Worm (Caenorhabditis elegans) whole organism, L4 larva: Measurements from ENCODE around the gene ZK287.9.

ENCODE experiments used
- D1046.2 ChIP-seq: fragments of 200-800 bp; sonication (Bioruptor generic); IDR thresholded peaks from 2 replicates; pipeline ENCODE4 v1.3.6; 2022; ENCODE audit warnings: missing genetic modification characterization, missing compliant biosample characterization
- F10B5.3 ChIP-seq: sonication (generic microtip); optimal IDR thresholded peaks from 2 replicates; lab custom pipeline; 2016; ENCODE audit warnings: mild to moderate bottlenecking, missing genetic modification characterization, missing compliant biosample characterization
- F49E8.2 ChIP-seq: sonication (generic microtip); optimal IDR thresholded peaks from 2 replicates; lab custom pipeline; 2016; ENCODE audit warnings: missing compliant biosample characterization, mild to moderate bottlenecking, missing genetic modification characterization, borderline replicate concordance
- Y75B8A.6 ChIP-seq: fragments of 200-800 bp; sonication (Bioruptor generic); IDR thresholded peaks from 2 replicates; pipeline ENCODE4 v1.3.6; 2022; ENCODE audit warnings: missing genetic modification reagents, missing genetic modification characterization, missing compliant biosample characterization
- ZK546.5 ChIP-seq, 2 experiments: sonication (generic microtip); optimal IDR thresholded peaks; 2 replicates each; lab custom pipeline; 2017; ENCODE audit warnings: missing biosample characterization in 2 of 2, missing genetic modification characterization in 2 of 2
- aha-1 ChIP-seq: fragments of 150-350 bp; peaks from one replicate; lab custom pipeline; 2014; ENCODE audit warnings: missing biosample characterization, missing genetic modification characterization
- ama-1 ChIP-seq: fragments of 150-350 bp; optimal IDR thresholded peaks from 2 replicates; lab custom pipeline; 2014; ENCODE audit warnings: inconsistent platforms, mixed read lengths
- attf-4 ChIP-seq: sonication (generic microtip); optimal IDR thresholded peaks from 3 replicates; lab custom pipeline; 2017; ENCODE audit warnings: missing biosample characterization, missing genetic modification characterization
- ceh-44 ChIP-seq: fragments of 200-800 bp; sonication (Bioruptor generic); IDR thresholded peaks from 2 replicates; pipeline ENCODE4 v1.3.6; 2022; ENCODE audit warnings: missing genetic modification reagents, missing genetic modification characterization, missing compliant biosample characterization
- ceh-82 ChIP-seq: sonication (generic microtip); optimal IDR thresholded peaks from 2 replicates; lab custom pipeline; 2017; ENCODE audit warnings: missing biosample characterization, missing genetic modification characterization
- ctbp-1 ChIP-seq: fragments of 200-800 bp; sonication (Bioruptor generic); IDR thresholded peaks from 2 replicates; pipeline ENCODE4 v1.3.6; 2022; ENCODE audit warnings: missing genetic modification reagents, missing genetic modification characterization, missing compliant biosample characterization
- daf-16 ChIP-seq, 3 experiments: sonication (generic microtip); optimal IDR thresholded peaks; 2 replicates each; lab custom pipeline; 2016 to 2017; ENCODE audit warnings: missing genetic modification characterization in 3 of 3, missing genetic modification reagents in 3 of 3, mild to moderate bottlenecking in 2 of 3, missing compliant biosample characterization in 2 of 3, missing biosample characterization in 1 of 3, moderate library complexity in 1 of 3
- dmd-6 ChIP-seq: fragments of 200-800 bp; sonication (Bioruptor generic); IDR thresholded peaks from 2 replicates; pipeline ENCODE4 v1.3.6; 2022; ENCODE audit warnings: missing genetic modification reagents, missing genetic modification characterization, missing compliant biosample characterization
- dmd-8 ChIP-seq: fragments of 200-800 bp; sonication (Bioruptor generic); IDR thresholded peaks from 2 replicates; pipeline ENCODE4 v1.3.6; 2022; ENCODE audit warnings: missing genetic modification characterization, missing compliant biosample characterization
- dmd-9 ChIP-seq: fragments of 200-800 bp; sonication (Bioruptor generic); IDR thresholded peaks from 2 replicates; pipeline ENCODE4 v1.3.6; 2022; ENCODE audit warnings: missing genetic modification reagents, missing genetic modification characterization, missing compliant biosample characterization
- duxl-1 ChIP-seq: sonication (generic microtip); optimal IDR thresholded peaks from 2 replicates; lab custom pipeline; 2016; ENCODE audit warnings: mild to moderate bottlenecking, missing genetic modification characterization, moderate library complexity, missing compliant biosample characterization; ENCODE audit not compliant: poor library complexity
- dve-1 ChIP-seq: sonication (generic microtip); optimal IDR thresholded peaks from 2 replicates; lab custom pipeline; 2017; ENCODE audit warnings: antibody characterized with exemption, mild to moderate bottlenecking, missing genetic modification characterization, missing compliant biosample characterization; ENCODE audit not compliant: insufficient read depth
- egl-27 ChIP-seq: sonication (generic microtip); optimal IDR thresholded peaks from 3 replicates; lab custom pipeline; 2017; ENCODE audit warnings: missing biosample characterization, missing genetic modification reagents, missing genetic modification characterization
- hlh-30 ChIP-seq: sonication (generic microtip); optimal IDR thresholded peaks from 2 replicates; lab custom pipeline; 2017; ENCODE audit warnings: antibody characterized with exemption, mild to moderate bottlenecking, missing genetic modification characterization, missing compliant biosample characterization; ENCODE audit not compliant: insufficient read depth
- hmg-1.1 ChIP-seq: fragments of 200-800 bp; sonication (Bioruptor generic); IDR thresholded peaks from 2 replicates; pipeline ENCODE4 v1.3.6; 2022; ENCODE audit warnings: missing genetic modification reagents, missing genetic modification characterization, missing compliant biosample characterization
- lin-13 ChIP-seq: fragments of 150-350 bp; optimal IDR thresholded peaks from 2 replicates; lab custom pipeline; 2014; ENCODE audit warnings: missing biosample characterization, missing genetic modification reagents, missing genetic modification characterization
- lin-15B ChIP-seq: fragments of 150-350 bp; sonication (generic microtip); optimal IDR thresholded peaks from 3 replicates; lab custom pipeline; 2014; ENCODE audit warnings: missing biosample characterization, missing genetic modification characterization
- lin-29 ChIP-seq: fragments of 200-800 bp; sonication (Bioruptor generic); IDR thresholded peaks from 2 replicates; pipeline ENCODE4 v1.3.6; 2022; ENCODE audit warnings: missing genetic modification reagents, missing genetic modification characterization, missing compliant biosample characterization
- lin-38 ChIP-seq: fragments of 200-800 bp; sonication (Bioruptor generic); IDR thresholded peaks from 2 replicates; pipeline ENCODE4 v1.3.6; 2022; ENCODE audit warnings: missing genetic modification reagents, missing genetic modification characterization, missing compliant biosample characterization
- lir-3 ChIP-seq: sonication (generic microtip); optimal IDR thresholded peaks from 2 replicates; lab custom pipeline; 2016; ENCODE audit warnings: mild to moderate bottlenecking, missing genetic modification characterization, missing compliant biosample characterization
- madf-9 ChIP-seq: fragments of 200-800 bp; sonication (Bioruptor generic); conservative IDR thresholded peaks from 2 replicates; pipeline ENCODE4 v1.3.6; 2022; ENCODE audit warnings: missing genetic modification reagents, missing genetic modification characterization, missing compliant biosample characterization
- mdl-1 ChIP-seq, 2 experiments: fragments of 150-350 bp in 1 of 2; sonication (generic microtip) in 1 of 2; optimal IDR thresholded peaks; 2 replicates each; lab custom pipeline; 2014 to 2017; ENCODE audit warnings: missing biosample characterization in 2 of 2, missing genetic modification characterization in 2 of 2
- mxl-2 ChIP-seq: fragments of 200-800 bp; sonication (Bioruptor generic); conservative IDR thresholded peaks from 2 replicates; pipeline ENCODE4 v1.3.6; 2022; ENCODE audit warnings: missing genetic modification reagents, missing genetic modification characterization, missing compliant biosample characterization
- nhr-10 ChIP-seq: fragments of 150-350 bp; optimal IDR thresholded peaks from 2 replicates; lab custom pipeline; 2014; ENCODE audit warnings: missing biosample characterization, missing genetic modification characterization
- nhr-111 ChIP-seq: fragments of 200-800 bp; sonication (Bioruptor generic); optimal IDR thresholded peaks from 2 replicates; lab custom pipeline; 2018; ENCODE audit warnings: mild to moderate bottlenecking, missing genetic modification characterization, missing compliant biosample characterization
- nhr-25 ChIP-seq: sonication (generic microtip); optimal IDR thresholded peaks from 2 replicates; lab custom pipeline; 2017; ENCODE audit warnings: missing genetic modification characterization, mild to moderate bottlenecking, missing compliant biosample characterization, antibody characterized with exemption, moderate library complexity, borderline replicate concordance; ENCODE audit not compliant: insufficient read depth
- nhr-28 ChIP-seq: fragments of 150-350 bp; optimal IDR thresholded peaks from 2 replicates; lab custom pipeline; 2014; ENCODE audit warnings: missing biosample characterization, missing genetic modification characterization
- nhr-77 ChIP-seq: fragments of 150-350 bp; optimal IDR thresholded peaks from 2 replicates; lab custom pipeline; 2014; ENCODE audit warnings: missing biosample characterization, missing genetic modification characterization
- php-3 ChIP-seq: fragments of 200-800 bp; sonication (Bioruptor generic); IDR thresholded peaks from 2 replicates; pipeline ENCODE4 v1.3.6; 2022; ENCODE audit warnings: missing genetic modification reagents, missing genetic modification characterization, missing compliant biosample characterization
- rbr-2 ChIP-seq: sonication (generic microtip); optimal IDR thresholded peaks from 2 replicates; lab custom pipeline; 2016; ENCODE audit warnings: missing genotype, missing genetic modification characterization, missing compliant biosample characterization
- sdz-12 ChIP-seq: fragments of 200-800 bp; sonication (Bioruptor generic); optimal IDR thresholded peaks from 2 replicates; lab custom pipeline; 2018; ENCODE audit warnings: mild to moderate bottlenecking, missing genetic modification characterization, missing compliant biosample characterization
- set-16 ChIP-seq: fragments of 200-800 bp; sonication (Bioruptor generic); IDR thresholded peaks from 2 replicates; pipeline ENCODE4 v1.3.6; 2022; ENCODE audit warnings: missing genetic modification reagents, missing genetic modification characterization, missing compliant biosample characterization
- skn-1 ChIP-seq: fragments of 150-350 bp; optimal IDR thresholded peaks from 2 replicates; lab custom pipeline; 2014; ENCODE audit warnings: missing biosample characterization, missing genetic modification characterization
- snpc-1.2 ChIP-seq: fragments of 200-800 bp; sonication (Bioruptor generic); IDR thresholded peaks from 2 replicates; pipeline ENCODE4 v1.3.6; 2022; ENCODE audit warnings: missing genetic modification reagents, missing genetic modification characterization, missing compliant biosample characterization
- spr-1 ChIP-seq: sonication (generic microtip); optimal IDR thresholded peaks from 2 replicates; lab custom pipeline; 2016; ENCODE audit warnings: mild to moderate bottlenecking, missing genetic modification characterization, missing compliant biosample characterization
- tag-97 ChIP-seq: fragments of 200-800 bp; sonication (Bioruptor generic); IDR thresholded peaks from 2 replicates; pipeline ENCODE4 v1.3.6; 2022; ENCODE audit warnings: missing genetic modification characterization, missing compliant biosample characterization
- tra-1 ChIP-seq: fragments of 200-800 bp; sonication (Bioruptor generic); IDR thresholded peaks from 2 replicates; pipeline ENCODE4 v1.3.6; 2022; ENCODE audit warnings: missing genetic modification reagents, missing genetic modification characterization, missing compliant biosample characterization
- unc-39 ChIP-seq: sonication (generic microtip); optimal IDR thresholded peaks from 2 replicates; lab custom pipeline; 2017; ENCODE audit warnings: missing biosample characterization, missing genetic modification characterization
- unc-62 ChIP-seq, 3 experiments: fragments of 150-350 bp in 1 of 3; sonication (generic microtip); optimal IDR thresholded peaks in 2 of 3; peaks in 1 of 3; 1 replicate in 1 of 3; 2 replicates in 2 of 3; lab custom pipeline; 2014 to 2017; ENCODE audit warnings: missing biosample characterization in 3 of 3, missing genetic modification characterization in 3 of 3, missing genetic modification reagents in 3 of 3, missing genotype in 1 of 3
- zag-1 ChIP-seq: fragments of 150-350 bp; optimal IDR thresholded peaks from 2 replicates; lab custom pipeline; 2014; ENCODE audit warnings: missing biosample characterization, missing genetic modification characterization
- zip-2 ChIP-seq: fragments of 150-350 bp; optimal IDR thresholded peaks from 2 replicates; lab custom pipeline; 2014; ENCODE audit warnings: missing biosample characterization, missing genetic modification characterization

Gene ZK287.9

DNA sequence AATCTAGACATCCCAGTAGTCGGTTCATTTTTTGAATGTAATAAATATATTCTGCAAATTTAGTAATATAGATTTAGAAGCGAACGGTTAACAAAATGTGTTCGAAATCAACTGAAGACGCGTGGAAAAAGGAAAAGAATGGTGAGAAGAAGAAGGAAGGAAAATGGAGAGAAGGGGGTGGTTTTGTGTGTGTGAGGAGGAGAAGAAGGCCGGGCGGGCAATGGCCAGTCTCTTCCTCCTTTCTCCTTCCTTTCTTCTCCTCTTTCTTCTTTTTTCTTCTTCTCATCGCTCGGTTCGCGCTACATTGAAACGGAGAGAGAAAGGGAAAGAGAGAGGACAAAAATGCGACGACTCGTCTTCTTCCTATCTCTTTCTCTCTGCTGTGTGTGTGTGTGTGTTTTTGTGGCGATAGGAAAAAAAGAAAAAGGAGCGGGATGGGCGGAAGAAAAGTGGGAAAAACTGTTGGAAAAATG, 13.0 kb downstream of the ZK287.9 start, which contains the start of gene ztf-9 (continued):
- no peak for TF ChIP-seq sdz-12 (GFP tag; lab: Kevin White, UChicago)
- TF ChIP-seq lin-29 (GFP tag; lab: Robert Waterston, UW), result no peak
- TF ChIP-seq ctbp-1, result peak; percentile 58; the same call in 1 of the 2 replicates
- TF ChIP-seq unc-62 (GFP tag; optimal IDR thresholded peaks at IDR 0.05 in 1 of 2; lab: Kevin White, UChicago), result peak in 1 of 2 experiments; percentile 92
- TF ChIP-seq unc-62 (tag; optimal IDR thresholded peaks at IDR 0.05; lab: Kevin White, UChicago), result no peak
- TF ChIP-seq nhr-77 (tag; lab: Kevin White, UChicago), result peak; percentile 64
- no peak for TF ChIP-seq tra-1 (GFP tag; lab: Robert Waterston, UW)
- TF ChIP-seq Y75B8A.6 (GFP tag; lab: Robert Waterston, UW), result no peak
- TF ChIP-seq lin-38 (GFP tag; lab: Robert Waterston, UW), result no peak; the same call in 1 of the 2 replicates
- no peak for TF ChIP-seq tag-97 (GFP tag; lab: Robert Waterston, UW)
- peak; percentile 8 for TF ChIP-seq nhr-25
- no peak for TF ChIP-seq zip-2 (tag; lab: Kevin White, UChicago)
- no peak for TF ChIP-seq duxl-1 (tag; lab: Kevin White, UChicago)
- peak; percentile 79 for TF ChIP-seq nhr-28
- TF ChIP-seq attf-4 (tag; lab: Kevin White, UChicago), result no peak
- TF ChIP-seq F10B5.3 (tag; lab: Kevin White, UChicago), result no peak
- no peak for TF ChIP-seq ceh-44 (GFP tag; lab: Robert Waterston, UW)
- TF ChIP-seq mxl-2 (GFP tag; lab: Robert Waterston, UW), result no peak
- peak; percentile 50 for TF ChIP-seq dve-1 (tag; lab: Kevin White, UChicago)
- TF ChIP-seq madf-9 (GFP tag; lab: Robert Waterston, UW), result no peak
- TF ChIP-seq unc-39, result no peak
- TF ChIP-seq dmd-8 (GFP tag; lab: Robert Waterston, UW), result no peak
- TF ChIP-seq set-16 (GFP tag; lab: Robert Waterston, UW), result peak; percentile 81; the same call in 1 of the 2 replicates
- TF ChIP-seq ama-1 (lab: Kevin White, UChicago), result no peak
- peak; percentile 46; the same call in 1 of the 2 replicates for TF ChIP-seq dmd-6 (GFP tag; lab: Robert Waterston, UW)
- peak in 1 of 2 experiments; percentile 34 for TF ChIP-seq mdl-1 (tag; optimal IDR thresholded peaks at IDR 0.05; lab: Kevin White, UChicago)
- no peak for TF ChIP-seq ceh-82 (tag; lab: Kevin White, UChicago)
- TF ChIP-seq spr-1 (tag; lab: Kevin White, UChicago), result no peak
- TF ChIP-seq lir-3 (tag; lab: Kevin White, UChicago), result no peak
- no peak for TF ChIP-seq zag-1 (tag; lab: Kevin White, UChicago)
- TF ChIP-seq php-3, result no peak
- TF ChIP-seq egl-27, result no peak
- TF ChIP-seq hmg-1.1 (GFP tag; lab: Robert Waterston, UW), result peak; percentile 83
- no peak for TF ChIP-seq hlh-30 (tag; lab: Kevin White, UChicago)
- no peak for TF ChIP-seq lin-15B
- TF ChIP-seq ZK546.5 (tag; optimal IDR thresholded peaks at IDR 0.05; lab: Kevin White, UChicago), result no peak
- TF ChIP-seq F49E8.2 (tag; lab: Kevin White, UChicago), result no peak
- no peak for TF ChIP-seq aha-1
- TF ChIP-seq daf-16 (GFP tag; optimal IDR thresholded peaks at IDR 0.05; lab: Kevin White, UChicago), result peak in 1 of 2 experiments; percentile 8
- peak; percentile 10 for TF ChIP-seq daf-16 (tag; optimal IDR thresholded peaks at IDR 0.05; lab: Kevin White, UChicago)
- TF ChIP-seq D1046.2, result no peak
- no peak for TF ChIP-seq nhr-111 (GFP tag; lab: Kevin White, UChicago)
- no peak for TF ChIP-seq dmd-9 (GFP tag; lab: Robert Waterston, UW)
- TF ChIP-seq lin-13 (GFP tag; lab: Kevin White, UChicago), result peak; percentile 44
- TF ChIP-seq snpc-1.2, result no peak
- no peak for TF ChIP-seq skn-1 (tag; lab: Kevin White, UChicago)
- TF ChIP-seq rbr-2 (tag; lab: Kevin White, UChicago), result peak; percentile 48
- TF ChIP-seq nhr-10 (tag; lab: Kevin White, UChicago), result no peak
